Fruit fly (Drosophila melanogaster): ENCODE measurements around the gene ball.
A peak's percentile ranks its signal among the peaks of the same experiment; 100 is the strongest.

DNA sequence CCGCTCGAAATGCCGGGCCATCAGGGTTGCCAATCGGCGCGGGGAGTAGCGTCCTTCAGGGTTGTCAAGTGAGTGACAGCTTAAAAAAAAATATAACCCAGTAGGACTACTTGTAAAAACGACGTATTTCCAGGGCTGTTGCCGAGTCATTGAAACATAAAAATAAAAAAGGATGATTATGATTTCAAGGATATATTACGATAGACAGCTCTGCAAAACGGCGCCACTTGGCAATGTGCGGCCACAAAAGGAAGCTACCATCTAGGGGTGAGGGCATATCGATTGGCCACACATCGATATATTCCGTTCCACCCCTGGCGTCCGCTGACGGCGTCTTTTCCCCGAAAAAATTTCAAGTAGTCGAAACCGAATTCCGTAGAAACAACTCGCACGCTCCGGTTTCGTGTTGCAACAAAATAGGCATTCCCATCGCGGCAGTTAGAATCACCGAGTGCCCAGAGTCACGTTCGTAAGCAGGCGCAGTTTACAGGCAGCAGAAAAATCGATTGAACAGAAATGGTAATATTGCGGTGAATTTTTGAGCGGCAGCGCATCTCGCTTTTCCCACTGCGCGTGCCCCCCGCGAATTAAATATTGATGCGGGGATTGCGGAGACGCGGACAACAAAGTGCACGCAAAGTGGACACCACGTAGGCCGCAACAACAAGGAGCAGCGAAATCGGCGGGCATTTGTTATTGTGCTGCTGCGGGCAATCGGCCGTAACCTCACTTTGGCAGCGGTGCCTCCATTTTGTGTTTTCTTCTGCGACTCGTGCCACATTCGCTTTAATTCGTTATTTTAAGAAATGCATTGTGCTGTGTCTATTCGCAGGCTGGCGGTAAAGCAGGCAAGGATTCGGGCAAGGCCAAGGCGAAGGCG, at the start of gene ball, which contains the start of gene His2Av:
- TF ChIP-seq pad (GFP tag; optimal IDR thresholded peaks at IDR 0.05) (peak; percentile 66), cnc (optimal IDR thresholded peaks at IDR 0.05) (no peak), CG7101 (tag; optimal IDR thresholded peaks at IDR 0.05) (peak; percentile 77), bab1 (GFP tag; optimal IDR thresholded peaks at IDR 0.05) (peak; percentile 80), cic (GFP tag; optimal IDR thresholded peaks at IDR 0.05) (peak; percentile 36), kay (GFP tag; ENCODE audit: borderline replicate concordance) (no peak), CG7045 (GFP tag; optimal IDR thresholded peaks at IDR 0.05) (peak; percentile 60), Clk (GFP tag; optimal IDR thresholded peaks at IDR 0.05) (peak; percentile 81), Crg-1 (GFP tag; optimal IDR thresholded peaks at IDR 0.05) (peak; percentile 81), CG5204 (GFP tag; optimal IDR thresholded peaks at IDR 0.05) (no peak)

Data from whole organism, adult.